Fruit fly (Drosophila melanogaster) whole organism, embryonic: ENCODE measurements around the gene CG31800.

Experiments
- Atf3 ChIP-seq: fragments of 200-800 bp; sonication (Bioruptor generic); optimal IDR thresholded peaks from 3 replicates; lab custom pipeline; 2016; ENCODE audit warnings: missing biosample characterization, missing genetic modification characterization
- Atf6 ChIP-seq: fragments of 200-800 bp; sonication (Bioruptor generic); IDR thresholded peaks from 2 replicates; pipeline ENCODE4 v1.3.6; 2022; ENCODE audit warnings: missing biosample characterization, missing genetic modification characterization
- B-H1 ChIP-seq: fragments of 200-800 bp; sonication (Bioruptor generic); IDR thresholded peaks from 3 replicates; pipeline ENCODE4 v1.3.6; 2022; ENCODE audit warnings: missing biosample characterization, missing genetic modification characterization
- C15 ChIP-seq: fragments of 200-800 bp; sonication (Bioruptor generic); IDR thresholded peaks from 3 replicates; pipeline ENCODE4 v1.3.6; 2022; ENCODE audit warnings: missing biosample characterization, missing genetic modification characterization
- CG10267 ChIP-seq: fragments of 200-800 bp; sonication (Bioruptor generic); optimal IDR thresholded peaks from 2 replicates; lab custom pipeline; 2018; ENCODE audit warnings: missing biosample characterization, mild to moderate bottlenecking, missing genetic modification characterization, moderate library complexity
- CG10462 ChIP-seq: fragments of 200-800 bp; sonication (Bioruptor generic); optimal IDR thresholded peaks from 2 replicates; lab custom pipeline; 2016; ENCODE audit warnings: missing biosample characterization, missing genetic modification characterization
- CG12104 ChIP-seq: fragments of 200-800 bp; sonication (Bioruptor generic); optimal IDR thresholded peaks from 3 replicates; lab custom pipeline; 2016; ENCODE audit warnings: missing biosample characterization, missing genetic modification characterization
- CG12659 ChIP-seq: fragments of 200-800 bp; sonication (Bioruptor generic); optimal IDR thresholded peaks from 3 replicates; lab custom pipeline; 2017; ENCODE audit warnings: mild to moderate bottlenecking, missing biosample characterization, missing genetic modification reagents, missing genetic modification characterization
- CG13296 ChIP-seq: fragments of 200-800 bp; sonication (Bioruptor generic); optimal IDR thresholded peaks from 3 replicates; lab custom pipeline; 2018; ENCODE audit warnings: missing biosample characterization, mild to moderate bottlenecking, missing genetic modification characterization
- CG14014 ChIP-seq: fragments of 200-800 bp; sonication (Bioruptor generic); IDR thresholded peaks from 2 replicates; pipeline ENCODE4 v1.3.6; 2022; ENCODE audit warnings: missing biosample characterization, missing genetic modification characterization
- CG14710 ChIP-seq: fragments of 200-800 bp; sonication (Bioruptor generic); optimal IDR thresholded peaks from 3 replicates; lab custom pipeline; 2019; ENCODE audit warnings: missing biosample characterization, mild to moderate bottlenecking, missing genetic modification characterization, moderate library complexity
- CG14860 ChIP-seq: fragments of 200-800 bp; sonication (Bioruptor generic); IDR thresholded peaks from 3 replicates; pipeline ENCODE4 v1.3.6; 2022; ENCODE audit warnings: missing biosample characterization, missing genetic modification characterization; ENCODE audit not compliant: partially characterized antibody
- CG16779 ChIP-seq: fragments of 200-800 bp; sonication (Bioruptor generic); IDR thresholded peaks from 2 replicates; pipeline ENCODE4 v1.3.6; 2022; ENCODE audit warnings: missing biosample characterization, missing genetic modification characterization
- CG17359 ChIP-seq: fragments of 200-800 bp; sonication (Bioruptor generic); optimal IDR thresholded peaks from 3 replicates; lab custom pipeline; 2018; ENCODE audit warnings: missing biosample characterization, mild to moderate bottlenecking, missing genetic modification characterization, moderate library complexity
- CG18476 ChIP-seq: fragments of 200-800 bp; sonication (Bioruptor generic); optimal IDR thresholded peaks from 2 replicates; lab custom pipeline; 2016; ENCODE audit warnings: missing biosample characterization, mild to moderate bottlenecking, missing genetic modification characterization
- CG2120 ChIP-seq: fragments of 200-800 bp; sonication (Bioruptor generic); optimal IDR thresholded peaks from 3 replicates; lab custom pipeline; 2016; ENCODE audit warnings: missing biosample characterization, missing genetic modification characterization
- CG2129 ChIP-seq: fragments of 200-800 bp; sonication (Bioruptor generic); IDR thresholded peaks from 2 replicates; pipeline ENCODE4 v1.3.6; 2022; ENCODE audit warnings: missing biosample characterization, missing genetic modification characterization; ENCODE audit not compliant: partially characterized antibody
- CG30403 ChIP-seq: fragments of 200-800 bp; sonication (Bioruptor generic); optimal IDR thresholded peaks from 3 replicates; lab custom pipeline; 2016; ENCODE audit warnings: missing biosample characterization, missing genetic modification characterization
- CG3163 ChIP-seq: fragments of 200-800 bp; sonication (Bioruptor generic); optimal IDR thresholded peaks from 3 replicates; lab custom pipeline; 2016; ENCODE audit warnings: missing biosample characterization, missing genetic modification characterization
- CG34376 ChIP-seq: fragments of 200-800 bp; sonication (Bioruptor generic); optimal IDR thresholded peaks from 2 replicates; lab custom pipeline; 2018; ENCODE audit warnings: missing biosample characterization, mild to moderate bottlenecking, missing genetic modification characterization
- CG4282 ChIP-seq: fragments of 200-800 bp; sonication (Bioruptor generic); optimal IDR thresholded peaks from 2 replicates; lab custom pipeline; 2016; ENCODE audit warnings: missing biosample characterization, missing genetic modification characterization
- CG4404 ChIP-seq: fragments of 200-800 bp; sonication (Bioruptor generic); IDR thresholded peaks from 2 replicates; pipeline ENCODE4 v1.3.6; 2022; ENCODE audit warnings: missing biosample characterization, missing genetic modification characterization
- CG4730 ChIP-seq: fragments of 200-800 bp; sonication (Bioruptor generic); IDR thresholded peaks from 2 replicates; pipeline ENCODE4 v1.3.6; 2022; ENCODE audit warnings: missing biosample characterization, missing genetic modification characterization
- CG5953 ChIP-seq: fragments of 200-800 bp; sonication (Bioruptor generic); IDR thresholded peaks from 2 replicates; pipeline ENCODE4 v1.3.6; 2022; ENCODE audit warnings: missing biosample characterization, missing genetic modification characterization
- CG6765 ChIP-seq: fragments of 200-800 bp; sonication (Bioruptor generic); optimal IDR thresholded peaks from 3 replicates; lab custom pipeline; 2017; ENCODE audit warnings: missing biosample characterization, mild to moderate bottlenecking, missing genetic modification characterization
- CG7271 ChIP-seq: fragments of 200-800 bp; sonication (Bioruptor generic); optimal IDR thresholded peaks from 2 replicates; lab custom pipeline; 2018; ENCODE audit warnings: missing biosample characterization, mild to moderate bottlenecking, missing genetic modification characterization, moderate library complexity
- CG7357 ChIP-seq: fragments of 200-800 bp; sonication (Bioruptor generic); IDR thresholded peaks from 3 replicates; pipeline ENCODE4 v1.3.6; 2022; ENCODE audit warnings: missing biosample characterization, missing genetic modification characterization
- CG7556 ChIP-seq: fragments of 200-800 bp; sonication (Bioruptor generic); optimal IDR thresholded peaks from 2 replicates; lab custom pipeline; 2017; ENCODE audit warnings: missing biosample characterization, mild to moderate bottlenecking, missing genetic modification characterization
- CG7987 ChIP-seq: fragments of 200-800 bp; sonication (Bioruptor generic); optimal IDR thresholded peaks from 2 replicates; lab custom pipeline; 2018; ENCODE audit warnings: missing biosample characterization, mild to moderate bottlenecking, missing genetic modification characterization, moderate library complexity
- CG8359 ChIP-seq: fragments of 200-800 bp; sonication (Bioruptor generic); optimal IDR thresholded peaks from 2 replicates; lab custom pipeline; 2017; ENCODE audit warnings: missing biosample characterization, mild to moderate bottlenecking, missing genetic modification characterization, borderline replicate concordance
- CG8478 ChIP-seq: fragments of >200 bp; optimal IDR thresholded peaks from 2 replicates; lab custom pipeline; 2018
- CG8765 ChIP-seq: fragments of 200-800 bp; sonication (Bioruptor generic); IDR thresholded peaks from 2 replicates; pipeline ENCODE4 v1.3.6; 2022; ENCODE audit warnings: missing biosample characterization, missing genetic modification characterization
- CHES-1-like ChIP-seq: fragments of 200-800 bp; sonication (Bioruptor generic); optimal IDR thresholded peaks from 2 replicates; lab custom pipeline; 2016; ENCODE audit warnings: missing biosample characterization, missing genetic modification characterization
- D19B ChIP-seq: fragments of 200-800 bp; sonication (Bioruptor generic); optimal IDR thresholded peaks from 2 replicates; lab custom pipeline; 2017; ENCODE audit warnings: missing biosample characterization, mild to moderate bottlenecking, missing genetic modification characterization
- Dad ChIP-seq: fragments of 200-800 bp; sonication (Bioruptor generic); optimal IDR thresholded peaks from 3 replicates; lab custom pipeline; 2016; ENCODE audit warnings: missing biosample characterization, missing genetic modification characterization
- HLH4C ChIP-seq: fragments of 200-800 bp; sonication (Bioruptor generic); IDR thresholded peaks from 3 replicates; pipeline ENCODE4 v1.3.6; 2022; ENCODE audit warnings: missing biosample characterization, missing genetic modification characterization; ENCODE audit not compliant: partially characterized antibody
- NfI ChIP-seq: fragments of 200-800 bp; sonication (Bioruptor generic); optimal IDR thresholded peaks from 3 replicates; lab custom pipeline; 2018; ENCODE audit warnings: missing biosample characterization, mild to moderate bottlenecking, missing genetic modification characterization, moderate library complexity
- Taf1 ChIP-seq: fragments of 200-800 bp; sonication (Bioruptor generic); IDR thresholded peaks from 2 replicates; pipeline ENCODE4 v1.3.6; 2022; ENCODE audit warnings: missing biosample characterization, missing genetic modification characterization
- YL-1 ChIP-seq: fragments of 200-800 bp; sonication (Bioruptor generic); optimal IDR thresholded peaks from 3 replicates; lab custom pipeline; 2017; ENCODE audit warnings: missing biosample characterization, mild to moderate bottlenecking, missing genetic modification characterization
- ash1 ChIP-seq: fragments of 200-800 bp; sonication (Bioruptor generic); optimal IDR thresholded peaks from 2 replicates; lab custom pipeline; 2018; ENCODE audit warnings: missing biosample characterization, mild to moderate bottlenecking, missing genetic modification characterization
- cad ChIP-seq: fragments of >200 bp; optimal IDR thresholded peaks from 2 replicates; lab custom pipeline; 2017; ENCODE audit warnings: missing biosample characterization, missing genetic modification characterization
- caup ChIP-seq: fragments of 200-800 bp; sonication (Bioruptor generic); optimal IDR thresholded peaks from 3 replicates; lab custom pipeline; 2017; ENCODE audit warnings: missing biosample characterization, mild to moderate bottlenecking, missing genetic modification characterization, moderate library complexity; ENCODE audit not compliant: severe bottlenecking
- corto ChIP-seq: fragments of 200-800 bp; sonication (Bioruptor generic); optimal IDR thresholded peaks from 2 replicates; lab custom pipeline; 2016; ENCODE audit warnings: missing biosample characterization, mild to moderate bottlenecking, missing genetic modification characterization, moderate library complexity
- ewg ChIP-seq: fragments of 200-800 bp; sonication (Bioruptor generic); optimal IDR thresholded peaks from 3 replicates; lab custom pipeline; 2017; ENCODE audit warnings: mild to moderate bottlenecking, missing biosample characterization, missing genetic modification reagents, missing genetic modification characterization
- lmd ChIP-seq: fragments of 200-800 bp; sonication (Bioruptor generic); IDR thresholded peaks from 2 replicates; pipeline ENCODE4 v1.3.6; 2022; ENCODE audit warnings: missing biosample characterization, missing genetic modification characterization
- odd ChIP-seq: fragments of 200-800 bp; sonication (Bioruptor generic); optimal IDR thresholded peaks from 2 replicates; lab custom pipeline; 2017; ENCODE audit warnings: missing biosample characterization, mild to moderate bottlenecking, missing genetic modification characterization
- onecut ChIP-seq: fragments of 200-800 bp; sonication (Bioruptor generic); IDR thresholded peaks from 2 replicates; pipeline ENCODE4 v1.3.6; 2022; ENCODE audit warnings: missing biosample characterization, missing genetic modification characterization
- ranshi ChIP-seq: fragments of 200-800 bp; sonication (Bioruptor generic); IDR thresholded peaks from 2 replicates; pipeline ENCODE4 v1.3.6; 2022; ENCODE audit warnings: missing biosample characterization, missing genetic modification characterization
- row ChIP-seq: fragments of 200-800 bp; sonication (Bioruptor generic); IDR thresholded peaks from 3 replicates; pipeline ENCODE4 v1.3.6; 2022; ENCODE audit warnings: missing biosample characterization, missing genetic modification characterization
- slbo ChIP-seq: fragments of 200-800 bp; sonication (Bioruptor generic); IDR thresholded peaks from 2 replicates; pipeline ENCODE4 v1.3.6; 2022; ENCODE audit warnings: missing biosample characterization, missing genetic modification characterization
- slou ChIP-seq: fragments of 200-800 bp; sonication (Bioruptor generic); optimal IDR thresholded peaks from 3 replicates; lab custom pipeline; 2016; ENCODE audit warnings: missing biosample characterization, missing genetic modification characterization
- sug ChIP-seq: fragments of 200-800 bp; optimal IDR thresholded peaks from 2 replicates; lab custom pipeline; 2019; ENCODE audit warnings: missing biosample characterization, mild to moderate bottlenecking, missing genetic modification characterization, moderate library complexity

CG31800 gene

dm6 chr2L:19019160-19019592, 15.2 kb downstream of the CG31800 start (continued):
- TF ChIP-seq cad = no peak
- TF ChIP-seq CG17359 (tag; lab: Kevin White, UChicago) = no peak
- TF ChIP-seq CG13296 = peak; percentile 11
- no peak for TF ChIP-seq CG10462 (GFP tag; lab: Kevin White, UChicago)
- no peak for TF ChIP-seq YL-1
- no peak for TF ChIP-seq CG12104 (GFP tag; lab: Kevin White, UChicago)
- no peak for TF ChIP-seq C15 (GFP tag; lab: Robert Waterston, UW)
- TF ChIP-seq ranshi (GFP tag; lab: Robert Waterston, UW) = no peak
- peak; percentile 66 for TF ChIP-seq CG2120 (GFP tag; lab: Kevin White, UChicago)
- TF ChIP-seq Atf6 (GFP tag; lab: Robert Waterston, UW) = no peak
- peak; percentile 56 for TF ChIP-seq CG30403 (GFP tag; lab: Kevin White, UChicago)
- no peak for TF ChIP-seq CG8765
- no peak for TF ChIP-seq CG7271
- TF ChIP-seq CG34376 = peak; percentile 34
- TF ChIP-seq lmd (GFP tag; lab: Robert Waterston, UW) = 0 out of 2 replicates have a peak, but pooled peaks have one; percentile 3
- no peak for TF ChIP-seq CG2129 (GFP tag; lab: Robert Waterston, UW)
- peak; percentile 81 for TF ChIP-seq CG7556 (GFP tag; lab: Kevin White, UChicago)
- peak; percentile 31 for TF ChIP-seq CG12659 (GFP tag; lab: Kevin White, UChicago)
- TF ChIP-seq CG7357 = no peak
- TF ChIP-seq slou (GFP tag; lab: Kevin White, UChicago) = peak; percentile 2
- no peak for TF ChIP-seq CG8359 (GFP tag; lab: Kevin White, UChicago)
- TF ChIP-seq CG5953 (GFP tag; lab: Robert Waterston, UW) = no peak
- TF ChIP-seq NfI (GFP tag; lab: Kevin White, UChicago) = no peak
- TF ChIP-seq CG18476 (GFP tag; lab: Kevin White, UChicago) = peak; percentile 6
- TF ChIP-seq Taf1 (GFP tag; lab: Robert Waterston, UW) = no peak
- peak; percentile 47; the same call in 2 of the 3 replicates for TF ChIP-seq row (GFP tag; lab: Robert Waterston, UW)
- TF ChIP-seq odd (GFP tag; lab: Kevin White, UChicago) = peak; percentile 43
- peak; percentile 35 for TF ChIP-seq CG14710 (tag; lab: Kevin White, UChicago)
- no peak for TF ChIP-seq D19B (GFP tag; lab: Kevin White, UChicago)
- no peak for TF ChIP-seq CG6765 (GFP tag; lab: Kevin White, UChicago)
- no peak for TF ChIP-seq onecut (GFP tag; lab: Robert Waterston, UW)
- TF ChIP-seq CG4730 (GFP tag; lab: Robert Waterston, UW) = no peak
- TF ChIP-seq Dad = no peak
- TF ChIP-seq CG4404 (GFP tag; lab: Robert Waterston, UW) = no peak
- no peak for TF ChIP-seq CG14014
- no peak for TF ChIP-seq CG3163 (GFP tag; lab: Kevin White, UChicago)
- peak; percentile 31; the same call in 1 of the 2 replicates for TF ChIP-seq slbo
- TF ChIP-seq ewg (GFP tag; lab: Kevin White, UChicago) = no peak
- no peak for TF ChIP-seq corto (GFP tag; lab: Kevin White, UChicago)
- peak; percentile 29 for TF ChIP-seq sug (tag; lab: Kevin White, UChicago)
- TF ChIP-seq B-H1 = no peak
- TF ChIP-seq ash1 (GFP tag; lab: Kevin White, UChicago) = no peak
- no peak for TF ChIP-seq CG7987 (GFP tag; lab: Kevin White, UChicago)
- peak; percentile 14 for TF ChIP-seq CG10267 (tag; lab: Kevin White, UChicago)
- TF ChIP-seq caup (GFP tag; lab: Kevin White, UChicago) = no peak
- no peak for TF ChIP-seq Atf3 (GFP tag; lab: Kevin White, UChicago)
- TF ChIP-seq CG14860 (GFP tag; lab: Robert Waterston, UW) = no peak
- TF ChIP-seq CG8478 (lab: Kevin White, UChicago) = no peak
- no peak for TF ChIP-seq CHES-1-like
- TF ChIP-seq HLH4C = no peak
- no peak for TF ChIP-seq CG4282 (GFP tag; lab: Kevin White, UChicago)
- no peak for TF ChIP-seq CG16779 (GFP tag; lab: Robert Waterston, UW)
